Worm (Caenorhabditis elegans): Measurements from ENCODE around the gene rig-3.

rig-3 gene

ce11 chrX:6863032-6863431, 9.6 kb downstream of the rig-3 start, which contains the start of gene nep-4:
Gene nep-4 (minus strand): TSS chrX:6863424.
- TF ChIP-seq lin-39 (tag; optimal IDR thresholded peaks at IDR 0.05) (no peak), eor-1 (tag; optimal IDR thresholded peaks at IDR 0.05) (no peak), ztf-11 (tag; optimal IDR thresholded peaks at IDR 0.05) (no peak)

- TF ChIP-seq egl-5 (tag; optimal IDR thresholded peaks at IDR 0.05), result no peak
- TF ChIP-seq elt-1 (tag; optimal IDR thresholded peaks at IDR 0.05), result no peak
- TF ChIP-seq lsy-12 (tag; optimal IDR thresholded peaks at IDR 0.05), result no peak
- TF ChIP-seq nhr-28 (tag; optimal IDR thresholded peaks at IDR 0.05), result no peak
- TF ChIP-seq ztf-4 (tag; optimal IDR thresholded peaks at IDR 0.05), result no peak
- no peak for TF ChIP-seq sea-2 (GFP tag; optimal IDR thresholded peaks at IDR 0.05)
- TF ChIP-seq nhr-25 (tag; optimal IDR thresholded peaks at IDR 0.05), result no peak
- no peak for TF ChIP-seq daf-12 (tag; optimal IDR thresholded peaks at IDR 0.05)
- no peak for TF ChIP-seq jun-1 (tag; optimal IDR thresholded peaks at IDR 0.05)
- no peak for TF ChIP-seq zag-1 (tag; optimal IDR thresholded peaks at IDR 0.05)
Measured at ce11 chrX:6865839-6866238, 12.4 kb downstream of the rig-3 start, which contains the start of gene odr-10. Gene odr-10 (minus strand): TSS chrX:6865939.

ce11 chrX:6866900-6867299, 13.5 kb downstream of the rig-3 start:
- TF ChIP-seq mml-1 (tag; optimal IDR thresholded peaks at IDR 0.05) (no peak), nhr-11 (tag; optimal IDR thresholded peaks at IDR 0.05) (no peak), ceh-9 (tag; optimal IDR thresholded peaks at IDR 0.05) (no peak), aly-2 (tag; optimal IDR thresholded peaks at IDR 0.05) (no peak), R02D3.7 (tag; optimal IDR thresholded peaks at IDR 0.05) (no peak), egl-27 (tag; optimal IDR thresholded peaks at IDR 0.05) (no peak), ZK546.5 (tag; optimal IDR thresholded peaks at IDR 0.05) (no peak), ceh-28 (tag; optimal IDR thresholded peaks at IDR 0.05) (no peak), nhr-76 (tag; optimal IDR thresholded peaks at IDR 0.05) (no peak), egl-5 (tag; optimal IDR thresholded peaks at IDR 0.05) (no peak), unc-62 (GFP tag; optimal IDR thresholded peaks at IDR 0.05) (no peak), nhr-23 (tag; optimal IDR thresholded peaks at IDR 0.05) (no peak), jun-1 (tag; optimal IDR thresholded peaks at IDR 0.05) (no peak), nfya-1 (tag; optimal IDR thresholded peaks at IDR 0.05; ENCODE audit: insufficient read depth) (no peak)

ce11 chrX:6867707-6868106, 14.3 kb downstream of the rig-3 start:
- TF ChIP-seq daf-12 (tag; optimal IDR thresholded peaks at IDR 0.05) (no peak), unc-62 (GFP tag; optimal IDR thresholded peaks at IDR 0.05) (no peak), R02D3.7 (tag; optimal IDR thresholded peaks at IDR 0.05) (no peak), nhr-237 (tag; optimal IDR thresholded peaks at IDR 0.05) (no peak), ZK546.5 (tag; optimal IDR thresholded peaks at IDR 0.05) (no peak), jun-1 (tag; optimal IDR thresholded peaks at IDR 0.05) (no peak), lsy-12 (tag; optimal IDR thresholded peaks at IDR 0.05) (peak; percentile 66), nhr-43 (tag; optimal IDR thresholded peaks at IDR 0.05; ENCODE audit: poor library complexity, severe bottlenecking) (peak; percentile 79), hmg-11 (tag; optimal IDR thresholded peaks at IDR 0.05) (peak; percentile 58), fos-1 (tag; optimal IDR thresholded peaks at IDR 0.05) (no peak), snpc-4 (tag; optimal IDR thresholded peaks at IDR 0.05) (no peak), lin-39 (tag; optimal IDR thresholded peaks at IDR 0.05) (peak; percentile 48), nhr-67 (tag; optimal IDR thresholded peaks at IDR 0.05) (no peak), ceh-28 (tag; optimal IDR thresholded peaks at IDR 0.05) (no peak), nhr-23 (tag; optimal IDR thresholded peaks at IDR 0.05) (peak; percentile 17), nhr-12 (tag; optimal IDR thresholded peaks at IDR 0.05) (no peak), elt-2 (tag; optimal IDR thresholded peaks at IDR 0.05) (peak; percentile 52), tbx-2 (tag; optimal IDR thresholded peaks at IDR 0.05) (peak; percentile 63), ceh-16 (tag; optimal IDR thresholded peaks at IDR 0.05) (no peak), nhr-25 (tag; optimal IDR thresholded peaks at IDR 0.05) (peak; percentile 59), elt-3 (tag; optimal IDR thresholded peaks at IDR 0.05) (no peak), ztf-11 (tag; optimal IDR thresholded peaks at IDR 0.05) (no peak), ceh-82 (tag; optimal IDR thresholded peaks at IDR 0.05) (no peak), pqm-1 (tag; optimal IDR thresholded peaks at IDR 0.05) (peak; percentile 52), ztf-4 (tag; optimal IDR thresholded peaks at IDR 0.05) (peak; percentile 9)
